Worm (Caenorhabditis elegans): ENCODE data around the gene ZK105.8.
A peak's percentile ranks its signal among the peaks of the same experiment; 100 is the strongest.

Gene ZK105.8

DNA sequence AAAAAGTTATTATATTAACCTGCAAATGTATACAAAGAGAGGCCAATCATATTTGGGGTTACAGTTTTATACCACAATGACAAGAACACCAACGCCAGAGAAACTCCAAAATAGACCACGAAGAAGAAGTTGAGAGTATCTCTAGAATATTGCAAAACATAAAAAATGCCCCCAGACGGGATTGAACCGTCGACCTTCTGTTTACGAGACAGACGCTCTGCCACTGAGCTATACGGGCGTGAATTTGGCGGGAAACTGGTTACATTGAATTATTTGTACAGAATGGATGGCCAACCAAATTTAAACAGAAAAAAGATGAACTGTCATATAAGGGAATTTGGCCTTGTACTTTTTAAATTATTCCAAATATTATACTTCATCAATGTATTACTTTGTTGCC lies 6.2 kb downstream of the ZK105.8 start (continued):
- TF ChIP-seq nfya-2 (GFP tag; IDR thresholded peaks at IDR 0.05) (no peak), mes-4 (tag; optimal IDR thresholded peaks at IDR 0.05) (no peak), nhr-120 (GFP tag; IDR thresholded peaks at IDR 0.05) (no peak), bed-1 (GFP tag; IDR thresholded peaks at IDR 0.05) (no peak), ZK185.1 (tag; optimal IDR thresholded peaks at IDR 0.05; ENCODE audit: poor library complexity, severe bottlenecking) (no peak), attf-5 (GFP tag; optimal IDR thresholded peaks at IDR 0.05) (no peak), unc-62 (GFP tag; optimal IDR thresholded peaks at IDR 0.05) (no peak), zim-3 (tag; optimal IDR thresholded peaks at IDR 0.05) (no peak), madf-6 (GFP tag; IDR thresholded peaks at IDR 0.05) (peak; percentile 44; the same call in 1 of the 2 replicates), F57C9.4 (tag; optimal IDR thresholded peaks at IDR 0.05) (no peak), aptf-3 (GFP tag; IDR thresholded peaks at IDR 0.05) (no peak), F55B11.4 (tag; optimal IDR thresholded peaks at IDR 0.05; ENCODE audit: borderline replicate concordance, insufficient read depth) (no peak), mxl-1 (tag; optimal IDR thresholded peaks at IDR 0.05) (no peak), nfyb-1 (GFP tag; IDR thresholded peaks at IDR 0.05) (peak; percentile 53; the same call in 1 of the 2 replicates), dpff-1 (tag; optimal IDR thresholded peaks at IDR 0.05) (no peak), pha-4 (tag; optimal IDR thresholded peaks at IDR 0.05) (no peak), madf-8 (GFP tag; conservative IDR thresholded peaks at IDR 0.05) (no peak), lsy-27 (tag; optimal IDR thresholded peaks at IDR 0.05; ENCODE audit: borderline replicate concordance, insufficient read depth) (no peak), ztf-28 (GFP tag; IDR thresholded peaks at IDR 0.05) (0 out of 2 replicates have a peak, but pooled peaks have one; percentile 24), tbp1 (GFP tag; optimal IDR thresholded peaks at IDR 0.05) (peak; percentile 86), pbrm-1 (GFP tag; IDR thresholded peaks at IDR 0.05) (no peak), lin-40 (tag; optimal IDR thresholded peaks at IDR 0.05) (no peak), F33H1.4 (GFP tag; IDR thresholded peaks at IDR 0.05) (peak; percentile 8; the same call in 1 of the 2 replicates), nhr-27 (tag; optimal IDR thresholded peaks at IDR 0.05) (no peak), F52B5.7 (tag; optimal IDR thresholded peaks at IDR 0.05) (no peak), dox-1 (GFP tag; IDR thresholded peaks at IDR 0.05) (peak; percentile 45; the same call in 1 of the 2 replicates), B0261.1 (tag; optimal IDR thresholded peaks at IDR 0.05) (peak; percentile 76), nhr-179 (tag; optimal IDR thresholded peaks at IDR 0.05) (no peak), atf-7 (tag; optimal IDR thresholded peaks at IDR 0.05) (no peak), ceh-79 (tag; optimal IDR thresholded peaks at IDR 0.05) (no peak), him-1 (tag; optimal IDR thresholded peaks at IDR 0.05) (peak; percentile 28), Y67H2A.10 (GFP tag; conservative IDR thresholded peaks at IDR 0.05) (no peak), nfya-1 (tag; optimal IDR thresholded peaks at IDR 0.05; ENCODE audit: borderline replicate concordance, insufficient read depth) (no peak), lir-1 (GFP tag; conservative IDR thresholded peaks at IDR 0.05) (no peak), ekl-4 (GFP tag; IDR thresholded peaks at IDR 0.05) (no peak), rpc-1 (optimal IDR thresholded peaks at IDR 0.05) (peak; percentile 54), rpc-1 (tag; optimal IDR thresholded peaks at IDR 0.05) (peak; percentile 74), mel-28 (tag; optimal IDR thresholded peaks at IDR 0.05; ENCODE audit: borderline replicate concordance) (no peak), efl-1 (GFP tag; optimal IDR thresholded peaks at IDR 0.05) (no peak), tlf-1 (GFP tag; optimal IDR thresholded peaks at IDR 0.05) (no peak), somi-1 (GFP tag; optimal IDR thresholded peaks at IDR 0.05) (peak; percentile 23), sea-2 (GFP tag; IDR thresholded peaks at IDR 0.05) (no peak), ceh-58 (GFP tag; IDR thresholded peaks at IDR 0.05) (no peak), lin-26 (GFP tag; IDR thresholded peaks at IDR 0.05) (peak; percentile 52; the same call in 1 of the 2 replicates), K12H6.12 (tag; optimal IDR thresholded peaks at IDR 0.05) (peak; percentile 49), die-1 (tag; optimal IDR thresholded peaks at IDR 0.05) (no peak), egrh-3 (GFP tag; IDR thresholded peaks at IDR 0.05) (no peak), let-526 (GFP tag; IDR thresholded peaks at IDR 0.05) (no peak), hrde-1 (tag; optimal IDR thresholded peaks at IDR 0.05; ENCODE audit: borderline replicate concordance) (no peak)
